Worm (Caenorhabditis elegans) whole organism, L1 larva: ENCODE results near the gene B0454.26.

Experiments used
- ces-1 ChIP-seq: fragments of 150-350 bp; optimal IDR thresholded peaks from 2 replicates; lab custom pipeline; 2014; ENCODE audit warnings: missing biosample characterization, missing genetic modification reagents, missing genetic modification characterization
- lin-14 ChIP-seq: fragments of 200-800 bp; sonication (Bioruptor generic); optimal IDR thresholded peaks from 2 replicates; lab custom pipeline; 2018; ENCODE audit warnings: mild to moderate bottlenecking, missing genetic modification characterization, moderate library complexity, missing compliant biosample characterization
- snpc-4 ChIP-seq: fragments of 150-350 bp; optimal IDR thresholded peaks from 2 replicates; lab custom pipeline; 2014; ENCODE audit warnings: missing biosample characterization, missing genetic modification characterization
- tlp-1 ChIP-seq: fragments of 150-350 bp; optimal IDR thresholded peaks from 2 replicates; lab custom pipeline; 2014; ENCODE audit warnings: missing biosample characterization, missing genetic modification characterization

The B0454.26 gene

DNA sequence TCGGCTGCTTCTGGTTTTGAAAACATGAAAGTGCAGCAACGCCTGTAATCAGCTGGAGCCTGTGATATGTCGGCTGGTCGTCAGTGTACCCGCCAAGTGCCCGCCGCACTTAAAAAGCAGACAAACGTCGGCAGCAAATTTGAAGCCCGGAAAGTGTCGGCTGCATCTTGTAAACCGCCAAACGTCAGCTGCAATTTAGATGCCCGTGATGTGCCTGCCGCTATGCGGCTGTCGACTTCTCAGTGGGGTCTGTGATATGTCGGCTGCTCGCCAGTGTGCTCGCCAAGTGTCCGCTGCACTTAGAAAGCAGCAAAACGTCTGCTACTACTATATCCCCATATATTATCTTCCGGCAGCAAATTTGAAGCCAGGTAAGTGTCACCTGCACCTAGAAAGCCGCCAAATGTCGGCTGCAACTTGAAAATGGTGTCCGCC, 51.2 kb downstream of the B0454.26 start:
- TF ChIP-seq tlp-1 (tag; lab: Kevin White, UChicago): no peak
- TF ChIP-seq lin-14: no peak
- peak; percentile 2 for TF ChIP-seq snpc-4
- no peak for TF ChIP-seq ces-1 (GFP tag; lab: Kevin White, UChicago)
